Worm (Caenorhabditis elegans) whole organism, L1 larva: Measurements from ENCODE around the gene F32D8.14.

Source experiments
- C04F5.9 ChIP-seq: sonication (generic microtip); optimal IDR thresholded peaks from 2 replicates; lab custom pipeline; 2016; ENCODE audit warnings: missing genetic modification characterization, missing compliant biosample characterization
- C34B4.2 ChIP-seq: sonication (generic microtip); optimal IDR thresholded peaks from 2 replicates; lab custom pipeline; 2017; ENCODE audit warnings: mild to moderate bottlenecking, missing genetic modification characterization, missing compliant biosample characterization
- aha-1 ChIP-seq: fragments of 150-350 bp; optimal IDR thresholded peaks from 2 replicates; lab custom pipeline; 2014; ENCODE audit warnings: missing biosample characterization, missing genetic modification characterization
- aly-2 ChIP-seq: fragments of 150-350 bp; optimal IDR thresholded peaks from 2 replicates; lab custom pipeline; 2014; ENCODE audit warnings: missing biosample characterization, missing genetic modification characterization
- blmp-1 ChIP-seq: fragments of 150-350 bp; optimal IDR thresholded peaks from 2 replicates; lab custom pipeline; 2014; ENCODE audit warnings: missing biosample characterization, missing genetic modification characterization
- ceh-63 ChIP-seq: fragments of 200-800 bp; sonication (Bioruptor generic); optimal IDR thresholded peaks from 2 replicates; lab custom pipeline; 2018; ENCODE audit warnings: mild to moderate bottlenecking, missing genetic modification characterization, missing compliant biosample characterization
- ceh-82 ChIP-seq, 3 experiments: fragments of 150-350 bp in 1 of 3; sonication (generic microtip) in 2 of 3; optimal IDR thresholded peaks; 2 replicates each; lab custom pipeline; 2014 to 2017; ENCODE audit warnings: missing biosample characterization in 3 of 3, missing genetic modification characterization in 3 of 3
- ceh-88 ChIP-seq: fragments of 200-800 bp; sonication (Bioruptor generic); IDR thresholded peaks from 2 replicates; pipeline ENCODE4 v1.3.6; 2022; ENCODE audit warnings: missing genetic modification characterization, missing compliant biosample characterization
- ceh-90 ChIP-seq: sonication (generic microtip); optimal IDR thresholded peaks from 2 replicates; lab custom pipeline; 2016; ENCODE audit warnings: missing genetic modification characterization, missing compliant biosample characterization
- dpl-1 ChIP-seq, 3 experiments: fragments of 150-350 bp in 2 of 3; sonication (generic microtip) in 1 of 3; optimal IDR thresholded peaks; 2 replicates each; lab custom pipeline; 2014 to 2017; ENCODE audit warnings: missing biosample characterization in 3 of 3, missing genetic modification characterization in 3 of 3, missing genetic modification reagents in 3 of 3
- dsc-1 ChIP-seq: sonication (generic microtip); optimal IDR thresholded peaks from 2 replicates; lab custom pipeline; 2016; ENCODE audit warnings: mild to moderate bottlenecking, missing genetic modification characterization, missing compliant biosample characterization
- efl-3 ChIP-seq: fragments of 200-800 bp; sonication (Bioruptor generic); optimal IDR thresholded peaks from 2 replicates; lab custom pipeline; 2018; ENCODE audit warnings: mild to moderate bottlenecking, missing genetic modification characterization, missing compliant biosample characterization
- elt-2 ChIP-seq: sonication (generic microtip); optimal IDR thresholded peaks from 2 replicates; lab custom pipeline; 2016; ENCODE audit warnings: missing genetic modification characterization, mild to moderate bottlenecking, inconsistent platforms, missing compliant biosample characterization, missing genetic modification reagents
- fkh-10 ChIP-seq: sonication (generic microtip); optimal IDR thresholded peaks from 2 replicates; lab custom pipeline; 2017; ENCODE audit warnings: missing biosample characterization, missing genetic modification reagents, missing genetic modification characterization
- fkh-4 ChIP-seq: sonication (generic microtip); optimal IDR thresholded peaks from 2 replicates; lab custom pipeline; 2016; ENCODE audit warnings: missing compliant biosample characterization, missing genetic modification characterization, borderline replicate concordance
- fos-1 ChIP-seq: fragments of 150-350 bp; optimal IDR thresholded peaks from 2 replicates; lab custom pipeline; 2014; ENCODE audit warnings: missing biosample characterization, missing genetic modification characterization
- grh-1 ChIP-seq: fragments of 200-800 bp; sonication (Bioruptor generic); IDR thresholded peaks from 2 replicates; pipeline ENCODE4 v1.3.6; 2022; ENCODE audit warnings: missing genetic modification reagents, missing genetic modification characterization, missing compliant biosample characterization
- hpl-2 ChIP-seq: fragments of 150-350 bp; optimal IDR thresholded peaks from 2 replicates; lab custom pipeline; 2014; ENCODE audit warnings: missing biosample characterization, missing genetic modification reagents, missing genetic modification characterization
- irx-1 ChIP-seq: sonication (generic microtip); optimal IDR thresholded peaks from 2 replicates; lab custom pipeline; 2016; ENCODE audit warnings: missing genetic modification characterization, missing compliant biosample characterization
- isw-1 ChIP-seq: fragments of 200-800 bp; sonication (Bioruptor generic); IDR thresholded peaks from 2 replicates; pipeline ENCODE4 v1.3.6; 2022; ENCODE audit warnings: missing genetic modification characterization, missing compliant biosample characterization
- jun-1 ChIP-seq: fragments of 150-350 bp; optimal IDR thresholded peaks from 2 replicates; lab custom pipeline; 2014; ENCODE audit warnings: missing biosample characterization, missing genetic modification reagents, missing genetic modification characterization
- lin-14 ChIP-seq: fragments of 200-800 bp; sonication (Bioruptor generic); optimal IDR thresholded peaks from 2 replicates; lab custom pipeline; 2018; ENCODE audit warnings: mild to moderate bottlenecking, missing genetic modification characterization, moderate library complexity, missing compliant biosample characterization
- lin-15B ChIP-seq: fragments of 150-350 bp; sonication (generic microtip); optimal IDR thresholded peaks from 3 replicates; lab custom pipeline; 2014; ENCODE audit warnings: missing biosample characterization, missing genetic modification characterization
- lin-39 ChIP-seq: fragments of 150-350 bp; optimal IDR thresholded peaks from 2 replicates; lab custom pipeline; 2014; ENCODE audit warnings: missing biosample characterization, missing genetic modification reagents, missing genetic modification characterization
- lir-3 ChIP-seq: sonication (generic microtip); optimal IDR thresholded peaks from 2 replicates; lab custom pipeline; 2016; ENCODE audit warnings: mild to moderate bottlenecking, missing genetic modification characterization, moderate library complexity, missing compliant biosample characterization; ENCODE audit not compliant: poor library complexity
- lsy-2 ChIP-seq, 2 experiments: fragments of 150-350 bp; optimal IDR thresholded peaks; 2 replicates each; lab custom pipeline; 2014; ENCODE audit warnings: missing biosample characterization in 2 of 2, missing genetic modification characterization in 2 of 2
- mef-2 ChIP-seq: fragments of 150-350 bp; optimal IDR thresholded peaks from 2 replicates; lab custom pipeline; 2014; ENCODE audit warnings: missing biosample characterization, missing genetic modification characterization
- mep-1 ChIP-seq: fragments of 150-350 bp; optimal IDR thresholded peaks from 2 replicates; lab custom pipeline; 2014; ENCODE audit warnings: missing biosample characterization, missing genetic modification characterization
- nhr-12 ChIP-seq: sonication (generic microtip); optimal IDR thresholded peaks from 2 replicates; lab custom pipeline; 2017; ENCODE audit warnings: missing biosample characterization, missing genetic modification characterization
- nhr-20 ChIP-seq: sonication (generic microtip); optimal IDR thresholded peaks from 2 replicates; lab custom pipeline; 2016; ENCODE audit warnings: mild to moderate bottlenecking, missing genetic modification characterization, missing compliant biosample characterization
- nhr-84 ChIP-seq: sonication (generic microtip); optimal IDR thresholded peaks from 2 replicates; lab custom pipeline; 2017; ENCODE audit warnings: missing biosample characterization, missing genetic modification characterization
- pag-3 ChIP-seq: sonication (generic microtip); optimal IDR thresholded peaks from 2 replicates; lab custom pipeline; 2017; ENCODE audit warnings: missing genetic modification characterization, mild to moderate bottlenecking, missing compliant biosample characterization, antibody characterized with exemption, borderline replicate concordance; ENCODE audit not compliant: insufficient read depth
- pax-3 ChIP-seq: fragments of 200-800 bp; sonication (Bioruptor generic); optimal IDR thresholded peaks from 2 replicates; lab custom pipeline; 2018; ENCODE audit warnings: mild to moderate bottlenecking, missing genetic modification characterization, moderate library complexity, missing compliant biosample characterization
- pqm-1 ChIP-seq: sonication (generic microtip); optimal IDR thresholded peaks from 3 replicates; lab custom pipeline; 2017; ENCODE audit warnings: missing biosample characterization, missing genetic modification characterization
- snpc-4 ChIP-seq: fragments of 150-350 bp; optimal IDR thresholded peaks from 2 replicates; lab custom pipeline; 2014; ENCODE audit warnings: missing biosample characterization, missing genetic modification characterization
- sup-37 ChIP-seq: fragments of 200-800 bp; sonication (Bioruptor generic); optimal IDR thresholded peaks from 2 replicates; lab custom pipeline; 2018; ENCODE audit warnings: mild to moderate bottlenecking, missing genetic modification characterization, missing compliant biosample characterization
- unc-62 ChIP-seq: fragments of 150-350 bp; optimal IDR thresholded peaks from 2 replicates; lab custom pipeline; 2014; ENCODE audit warnings: missing biosample characterization, missing genetic modification reagents, missing genetic modification characterization
- xbp-1 ChIP-seq: sonication (generic microtip); optimal IDR thresholded peaks from 2 replicates; lab custom pipeline; 2016; ENCODE audit warnings: missing genetic modification characterization, missing compliant biosample characterization
- zag-1 ChIP-seq: fragments of 150-350 bp; optimal IDR thresholded peaks from 2 replicates; lab custom pipeline; 2014; ENCODE audit warnings: missing biosample characterization, missing genetic modification characterization
- zip-4 ChIP-seq: fragments of 200-800 bp; sonication (Bioruptor generic); optimal IDR thresholded peaks from 2 replicates; lab custom pipeline; 2018; ENCODE audit warnings: mild to moderate bottlenecking, missing genetic modification characterization, moderate library complexity, missing compliant biosample characterization

Gene F32D8.14

DNA sequence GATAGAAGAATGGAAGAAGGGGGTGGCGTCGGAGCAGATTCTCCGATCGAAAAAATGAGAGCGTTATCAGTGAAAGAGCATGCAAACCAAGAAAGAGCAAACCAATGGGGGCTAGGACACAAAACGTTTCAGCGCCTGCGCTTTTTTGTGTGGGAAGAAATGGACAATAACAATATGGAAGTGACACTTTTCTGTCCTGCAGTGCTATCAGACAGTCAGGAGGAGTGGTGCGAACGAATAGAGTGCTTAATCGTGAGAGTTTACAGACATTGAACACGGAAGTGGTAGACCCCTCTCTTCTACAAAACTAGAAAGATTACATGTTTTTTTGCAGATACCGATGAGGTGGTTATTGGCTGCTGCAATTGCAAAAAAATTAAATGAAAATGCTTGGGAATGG is 39.2 kb downstream of the F32D8.14 start:
- TF ChIP-seq mef-2 (tag; lab: Kevin White, UChicago) (no peak), nhr-84 (no peak), hpl-2 (GFP tag; lab: Kevin White, UChicago) (no peak), aly-2 (tag; lab: Kevin White, UChicago) (no peak), pqm-1 (tag; lab: Kevin White, UChicago) (peak; percentile 10), dsc-1 (no peak), pax-3 (tag; lab: Kevin White, UChicago) (no peak), ceh-63 (no peak), efl-3 (GFP tag; lab: Kevin White, UChicago) (no peak), lir-3 (tag; lab: Kevin White, UChicago) (no peak), lin-14 (GFP tag; lab: Kevin White, UChicago) (peak; percentile 6), C34B4.2 (tag; lab: Kevin White, UChicago) (no peak), grh-1 (GFP tag; lab: Robert Waterston, UW) (no peak), jun-1 (tag; lab: Kevin White, UChicago) (no peak), elt-2 (tag; lab: Kevin White, UChicago) (peak; percentile 63), nhr-12 (no peak), ceh-82 (tag; optimal IDR thresholded peaks at IDR 0.05; lab: Kevin White, UChicago) (no peak), irx-1 (tag; lab: Kevin White, UChicago) (no peak), ceh-88 (GFP tag; lab: Robert Waterston, UW) (no peak), lin-39 (tag; lab: Kevin White, UChicago) (no peak), C04F5.9 (tag; lab: Kevin White, UChicago) (no peak), blmp-1 (tag; lab: Kevin White, UChicago) (no peak), sup-37 (GFP tag; lab: Kevin White, UChicago) (no peak), zip-4 (GFP tag; lab: Kevin White, UChicago) (no peak), ceh-90 (no peak), nhr-20 (tag; lab: Kevin White, UChicago) (peak; percentile 24), mep-1 (tag; lab: Kevin White, UChicago) (no peak), lin-15B (tag; lab: Kevin White, UChicago) (no peak), unc-62 (no peak), snpc-4 (tag; lab: Kevin White, UChicago) (no peak)

ce11 chrV:10854197-10854596 is 40.4 kb downstream of the F32D8.14 start:
- TF ChIP-seq dpl-1 (GFP tag; optimal IDR thresholded peaks at IDR 0.05; lab: Kevin White, UChicago) (no peak), lsy-2 (tag; optimal IDR thresholded peaks at IDR 0.05; lab: Kevin White, UChicago) (no peak), fkh-10 (GFP tag; lab: Kevin White, UChicago) (peak; percentile 52), lin-14 (GFP tag; lab: Kevin White, UChicago) (peak; percentile 12), nhr-84 (no peak), aha-1 (tag; lab: Kevin White, UChicago) (no peak), jun-1 (tag; lab: Kevin White, UChicago) (no peak), C04F5.9 (tag; lab: Kevin White, UChicago) (no peak)
- TF ChIP-seq, all 84 proteins: peak for 2

DNA sequence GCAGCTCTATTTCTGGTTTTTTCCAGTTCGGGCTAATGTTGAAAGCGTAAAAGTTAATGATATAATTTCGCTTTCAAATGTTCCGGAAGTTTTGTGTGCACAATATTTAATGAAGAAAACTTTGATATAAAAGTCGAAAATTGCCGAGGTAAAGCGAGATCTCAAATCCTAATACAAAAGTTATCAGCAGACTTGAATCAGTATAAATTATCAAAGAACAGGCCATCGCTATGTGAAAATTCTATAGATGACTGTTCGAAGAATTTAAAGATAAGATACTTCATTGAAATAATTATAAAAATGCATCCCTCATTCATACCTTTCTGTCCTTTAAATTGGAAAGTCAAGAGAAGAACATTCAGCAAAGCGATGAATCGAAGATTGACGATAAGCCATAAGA is 47.7 kb downstream of the F32D8.14 start, which contains the start of gene C29A12.6:
Gene C29A12.6 (plus strand): TSS at position 301 of the 400 bp plus-strand sequence.
- TF ChIP-seq pag-3 (no peak), fkh-10 (GFP tag; lab: Kevin White, UChicago) (no peak), zag-1 (no peak), grh-1 (GFP tag; lab: Robert Waterston, UW) (no peak), unc-62 (no peak), fos-1 (tag; lab: Kevin White, UChicago) (no peak), xbp-1 (tag; lab: Kevin White, UChicago) (no peak), fkh-4 (no peak), ceh-88 (GFP tag; lab: Robert Waterston, UW) (no peak), isw-1 (GFP tag; lab: Robert Waterston, UW) (no peak)
